Worm (Caenorhabditis elegans) whole organism, L2 larva: ENCODE results near the gene Y37A1A.4.
A peak's percentile ranks its signal among the peaks of the same experiment; 100 is the strongest.

ENCODE experiments used
- blmp-1 ChIP-seq: sonication (generic microtip); optimal IDR thresholded peaks from 2 replicates; lab custom pipeline; 2017; ENCODE audit warnings: missing genetic modification characterization, mild to moderate bottlenecking, missing compliant biosample characterization, antibody characterized with exemption, moderate library complexity; ENCODE audit not compliant: insufficient read depth
- crh-2 ChIP-seq: sonication (generic microtip); optimal IDR thresholded peaks from 2 replicates; lab custom pipeline; 2017; ENCODE audit warnings: missing biosample characterization, missing genetic modification characterization
- dmd-4 ChIP-seq: sonication (generic microtip); optimal IDR thresholded peaks from 2 replicates; lab custom pipeline; 2017; ENCODE audit warnings: missing biosample characterization, missing genetic modification characterization
- elt-3 ChIP-seq: sonication (generic microtip); optimal IDR thresholded peaks from 2 replicates; lab custom pipeline; 2017; ENCODE audit warnings: missing biosample characterization, missing genetic modification characterization
- fos-1 ChIP-seq: fragments of 150-350 bp; optimal IDR thresholded peaks from 2 replicates; lab custom pipeline; 2014; ENCODE audit warnings: missing biosample characterization, missing genetic modification characterization
- gmeb-1 ChIP-seq: fragments of 150-350 bp; optimal IDR thresholded peaks from 2 replicates; lab custom pipeline; 2014; ENCODE audit warnings: missing biosample characterization, missing genetic modification characterization
- lin-11 ChIP-seq: fragments of 150-350 bp; sonication (generic microtip); optimal IDR thresholded peaks from 2 replicates; lab custom pipeline; 2014; ENCODE audit warnings: missing biosample characterization, missing genetic modification characterization, inconsistent platforms, mixed read lengths
- lin-13 ChIP-seq: fragments of 150-350 bp; optimal IDR thresholded peaks from 2 replicates; lab custom pipeline; 2014; ENCODE audit warnings: missing biosample characterization, missing genetic modification reagents, missing genetic modification characterization
- lin-39 ChIP-seq: fragments of 150-350 bp; optimal IDR thresholded peaks from 2 replicates; lab custom pipeline; 2014; ENCODE audit warnings: missing biosample characterization, missing genetic modification reagents, missing genetic modification characterization
- lsy-2 ChIP-seq, 2 experiments: fragments of 150-350 bp in 1 of 2; sonication (generic microtip) in 1 of 2; optimal IDR thresholded peaks; 2 replicates each; lab custom pipeline; 2014 to 2017; ENCODE audit warnings: missing biosample characterization in 2 of 2, missing genetic modification characterization in 2 of 2
- nhr-10 ChIP-seq: sonication (generic microtip); optimal IDR thresholded peaks from 2 replicates; lab custom pipeline; 2017; ENCODE audit warnings: missing biosample characterization, missing genetic modification characterization
- nhr-12 ChIP-seq: fragments of 150-350 bp; optimal IDR thresholded peaks from 2 replicates; lab custom pipeline; 2014; ENCODE audit warnings: missing biosample characterization, missing genetic modification characterization
- nhr-129 ChIP-seq: fragments of 150-350 bp; optimal IDR thresholded peaks from 2 replicates; lab custom pipeline; 2014; ENCODE audit warnings: missing biosample characterization, missing genetic modification characterization
- nhr-21 ChIP-seq: fragments of 150-350 bp; optimal IDR thresholded peaks from 2 replicates; lab custom pipeline; 2014; ENCODE audit warnings: missing biosample characterization, missing genetic modification characterization
- nhr-23 ChIP-seq: fragments of 150-350 bp; optimal IDR thresholded peaks from 2 replicates; lab custom pipeline; 2014; ENCODE audit warnings: missing biosample characterization, missing genetic modification reagents, missing genetic modification characterization
- nhr-25 ChIP-seq: fragments of 150-350 bp; sonication (generic microtip); optimal IDR thresholded peaks from 3 replicates; lab custom pipeline; 2014; ENCODE audit warnings: missing biosample characterization, missing genetic modification characterization
- nhr-6 ChIP-seq: fragments of 150-350 bp; optimal IDR thresholded peaks from 2 replicates; lab custom pipeline; 2014; ENCODE audit warnings: missing biosample characterization, missing genetic modification characterization
- nhr-77 ChIP-seq: fragments of 150-350 bp; optimal IDR thresholded peaks from 2 replicates; lab custom pipeline; 2014; ENCODE audit warnings: missing biosample characterization, missing genetic modification characterization
- peb-1 ChIP-seq: fragments of 150-350 bp; optimal IDR thresholded peaks from 2 replicates; lab custom pipeline; 2014; ENCODE audit warnings: missing biosample characterization, missing genetic modification characterization
- skn-1 ChIP-seq: sonication (generic microtip); optimal IDR thresholded peaks from 2 replicates; lab custom pipeline; 2017; ENCODE audit warnings: missing biosample characterization, missing genetic modification characterization
- sma-3 ChIP-seq: sonication (generic microtip); optimal IDR thresholded peaks from 2 replicates; lab custom pipeline; 2016; ENCODE audit warnings: missing genetic modification reagents, missing genetic modification characterization, missing compliant biosample characterization
- sma-9 ChIP-seq, 2 experiments: fragments of 150-350 bp in 1 of 2; sonication (generic microtip) in 1 of 2; optimal IDR thresholded peaks; 2 replicates each; lab custom pipeline; 2014 to 2016; ENCODE audit warnings: missing genetic modification characterization in 2 of 2, mild to moderate bottlenecking in 1 of 2, missing biosample characterization in 1 of 2, missing compliant biosample characterization in 1 of 2, missing genetic modification reagents in 1 of 2, moderate library complexity in 1 of 2
- snpc-4 ChIP-seq: fragments of 150-350 bp; optimal IDR thresholded peaks from 2 replicates; lab custom pipeline; 2014; ENCODE audit warnings: missing biosample characterization, missing genetic modification characterization
- unc-62 ChIP-seq: fragments of 150-350 bp; optimal IDR thresholded peaks from 2 replicates; lab custom pipeline; 2014; ENCODE audit warnings: missing biosample characterization, missing genetic modification reagents, missing genetic modification characterization
- zag-1 ChIP-seq: fragments of 150-350 bp; optimal IDR thresholded peaks from 2 replicates; lab custom pipeline; 2014; ENCODE audit warnings: missing biosample characterization, missing genetic modification characterization
- ztf-1 ChIP-seq: fragments of 200-800 bp; sonication (Bioruptor generic); conservative IDR thresholded peaks from 2 replicates; pipeline ENCODE4 v1.3.6; 2022; ENCODE audit warnings: missing genetic modification characterization, missing compliant biosample characterization
- ztf-4 ChIP-seq: fragments of 150-350 bp; optimal IDR thresholded peaks from 2 replicates; lab custom pipeline; 2014; ENCODE audit warnings: missing biosample characterization, missing genetic modification characterization

Y37A1A.4 gene

ce11 chrIV:13888164-13888518, 46.0 kb upstream of the Y37A1A.4 start:
- TF ChIP-seq ztf-1 (GFP tag; lab: Robert Waterston, UW) = 0 out of 2 replicates have a peak, but pooled peaks have one; percentile 36
- no peak for TF ChIP-seq snpc-4

DNA sequence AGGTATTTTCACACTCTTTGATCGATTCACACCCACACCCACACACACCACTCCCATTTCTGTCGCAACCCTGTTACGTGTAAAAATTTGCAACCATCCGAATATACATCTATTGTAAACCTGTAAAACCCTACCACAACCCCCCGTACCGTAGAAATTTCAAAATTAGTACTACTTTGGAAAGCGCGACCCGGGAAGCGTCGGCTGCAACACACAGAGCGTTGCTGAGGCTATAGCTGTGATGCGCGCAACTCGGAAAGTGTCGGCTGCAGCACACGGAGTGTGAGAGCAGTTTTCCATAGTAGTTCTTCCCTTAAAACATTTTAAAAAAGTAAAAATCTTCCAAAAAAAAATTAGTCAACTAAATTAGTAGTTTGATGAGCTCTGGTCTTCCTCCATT, 41.1 kb upstream of the Y37A1A.4 start:
- no peak for TF ChIP-seq nhr-77 (tag; lab: Kevin White, UChicago)
- TF ChIP-seq peb-1 = no peak
- peak; percentile 37 for TF ChIP-seq nhr-129 (tag; lab: Kevin White, UChicago)
- no peak for TF ChIP-seq blmp-1 (tag; lab: Kevin White, UChicago)
- peak; percentile 96 for TF ChIP-seq snpc-4
- TF ChIP-seq zag-1 (tag; lab: Kevin White, UChicago) = no peak
- TF ChIP-seq crh-2 (tag; lab: Kevin White, UChicago) = no peak
- TF ChIP-seq lin-13 (GFP tag; lab: Kevin White, UChicago) = peak; percentile 36
- TF ChIP-seq lsy-2 (tag; optimal IDR thresholded peaks at IDR 0.05; lab: Kevin White, UChicago) = peak in 1 of 2 experiments; percentile 11
- TF ChIP-seq sma-3 (GFP tag; lab: Kevin White, UChicago) = no peak
- TF ChIP-seq skn-1 (tag; lab: Kevin White, UChicago) = no peak

ce11 chrIV:13902774-13903173, 31.4 kb upstream of the Y37A1A.4 start, which contains the start of gene Y37A1A.3:
Gene Y37A1A.3 (minus strand): TSS chrIV:13902874.
- TF ChIP-seq unc-62 (no peak), blmp-1 (tag; lab: Kevin White, UChicago) (peak; percentile 4), nhr-25 (tag; lab: Kevin White, UChicago) (peak; percentile 22)

DNA sequence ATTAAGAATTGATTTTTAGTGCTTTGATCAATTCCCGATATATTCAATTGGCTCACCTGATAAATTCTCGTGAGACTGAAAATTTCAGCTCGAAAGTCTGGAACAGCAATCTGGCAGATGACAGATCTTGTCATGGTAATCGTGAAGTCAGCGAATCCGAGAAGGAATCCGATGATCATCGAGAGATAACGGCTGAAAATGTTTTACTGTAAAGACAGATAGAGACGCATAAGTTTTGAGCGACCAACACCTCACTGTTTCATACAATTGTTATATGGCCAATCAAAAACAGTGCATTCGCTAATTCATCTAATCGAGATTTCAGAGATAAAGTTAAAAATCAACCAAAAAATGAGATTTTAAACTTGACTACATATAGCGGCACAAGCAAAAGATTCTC, 27.8 kb upstream of the Y37A1A.4 start:
- TF ChIP-seq nhr-23 (tag; lab: Kevin White, UChicago) (no peak), nhr-10 (tag; lab: Kevin White, UChicago) (no peak), sma-3 (GFP tag; lab: Kevin White, UChicago) (no peak), blmp-1 (tag; lab: Kevin White, UChicago) (no peak)

DNA sequence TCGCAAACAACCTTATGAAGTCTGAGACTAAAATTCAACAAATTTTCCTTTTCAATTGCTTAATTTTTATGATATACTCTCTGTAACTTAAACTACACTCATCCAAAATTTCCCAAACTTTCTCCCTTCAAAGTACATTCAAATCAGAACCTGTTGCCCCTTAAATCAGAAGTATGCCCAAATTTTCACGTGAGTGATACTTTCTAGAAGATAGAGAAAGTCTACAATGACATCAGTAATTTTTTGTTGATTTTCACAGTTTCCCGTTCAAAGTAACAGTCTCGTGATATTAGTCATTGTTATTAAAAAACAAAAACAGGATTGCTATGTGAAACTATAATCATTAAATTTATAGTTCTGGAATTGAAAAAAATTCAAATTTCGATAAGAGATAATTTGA, 23.3 kb upstream of the Y37A1A.4 start:
- TF ChIP-seq elt-3 (tag; lab: Kevin White, UChicago) (no peak), skn-1 (tag; lab: Kevin White, UChicago) (no peak), crh-2 (tag; lab: Kevin White, UChicago) (peak; percentile 27), nhr-21 (peak; percentile 14), sma-9 (GFP tag; optimal IDR thresholded peaks at IDR 0.05; lab: Kevin White, UChicago) (peak; percentile 61), sma-9 (tag; optimal IDR thresholded peaks at IDR 0.05; lab: Kevin White, UChicago) (no peak), lin-11 (tag; lab: Kevin White, UChicago) (no peak), lsy-2 (tag; optimal IDR thresholded peaks at IDR 0.05; lab: Kevin White, UChicago) (peak in 1 of 2 experiments; percentile 2), ztf-4 (tag; lab: Kevin White, UChicago) (peak; percentile 48), fos-1 (tag; lab: Kevin White, UChicago) (no peak), nhr-129 (tag; lab: Kevin White, UChicago) (peak; percentile 60), sma-3 (GFP tag; lab: Kevin White, UChicago) (peak; percentile 73), nhr-25 (tag; lab: Kevin White, UChicago) (peak; percentile 78), blmp-1 (tag; lab: Kevin White, UChicago) (peak; percentile 96), nhr-12 (no peak)

DNA sequence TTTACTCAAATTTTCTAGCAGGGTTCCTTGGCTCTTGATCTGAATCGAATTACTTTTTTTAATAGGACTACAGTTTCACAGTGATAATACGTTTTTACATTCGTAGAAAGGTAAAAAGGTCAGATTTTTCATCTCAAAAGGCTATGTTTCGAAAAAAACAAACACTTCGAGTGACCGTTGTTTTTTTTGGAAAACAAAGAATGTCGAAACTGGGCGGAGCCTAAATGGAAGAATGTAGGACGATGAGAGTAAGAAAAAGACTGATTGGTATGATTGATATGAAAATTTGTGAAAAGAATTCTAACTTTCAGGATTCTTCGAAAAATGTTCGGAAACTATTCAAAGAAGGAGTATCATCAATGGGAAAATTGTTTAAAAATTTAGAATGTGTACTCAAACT, 21.3 kb upstream of the Y37A1A.4 start, which contains the start of gene Y37A1A.2:
Gene Y37A1A.2 (minus strand): TSS at position 101 of the 400 bp plus-strand sequence.
- TF ChIP-seq dmd-4 (tag; lab: Kevin White, UChicago) (no peak), lin-39 (tag; lab: Kevin White, UChicago) (no peak), nhr-129 (tag; lab: Kevin White, UChicago) (no peak), nhr-6 (tag; lab: Kevin White, UChicago) (no peak), nhr-25 (tag; lab: Kevin White, UChicago) (no peak), gmeb-1 (no peak), sma-9 (GFP tag; optimal IDR thresholded peaks at IDR 0.05; lab: Kevin White, UChicago) (no peak), sma-9 (tag; optimal IDR thresholded peaks at IDR 0.05; lab: Kevin White, UChicago) (no peak), nhr-12 (no peak), snpc-4 (no peak), ztf-1 (GFP tag; lab: Robert Waterston, UW) (no peak)
- TF ChIP-seq, all 48 proteins: peak for 0
